Fruit fly (Drosophila melanogaster) whole organism, wandering third instar larva: Measurements from ENCODE around the gene CG42329.
A peak's percentile ranks its signal among the peaks of the same experiment; 100 is the strongest.

ENCODE experiments used
- Abd-B ChIP-seq: fragments of >200 bp; optimal IDR thresholded peaks from 2 replicates; lab custom pipeline; 2017; ENCODE audit warnings: missing biosample characterization, missing genetic modification characterization
- CG32264 ChIP-seq: fragments of 200-800 bp; sonication (Bioruptor generic); optimal IDR thresholded peaks from 2 replicates; lab custom pipeline; 2016; ENCODE audit warnings: missing biosample characterization, missing genetic modification characterization
- CG9705 ChIP-seq: fragments of 200-800 bp; sonication (Bioruptor generic); optimal IDR thresholded peaks from 2 replicates; lab custom pipeline; 2018; ENCODE audit warnings: missing biosample characterization, mild to moderate bottlenecking, missing genetic modification characterization
- CrebA ChIP-seq: fragments of 200-800 bp; sonication (Bioruptor generic); optimal IDR thresholded peaks from 2 replicates; lab custom pipeline; 2016; ENCODE audit warnings: missing biosample characterization, mild to moderate bottlenecking, missing genetic modification characterization, borderline replicate concordance
- Dfd ChIP-seq: fragments of >200 bp; optimal IDR thresholded peaks from 2 replicates; lab custom pipeline; 2017; ENCODE audit warnings: missing biosample characterization, missing genetic modification characterization
- Dif ChIP-seq: fragments of 200-275, 200-300 bp; sonication (Bioruptor generic); optimal IDR thresholded peaks from 2 replicates; lab custom pipeline; 2018; ENCODE audit warnings: missing biosample characterization, missing genetic modification characterization; ENCODE audit not compliant: partially characterized antibody
- GATAd ChIP-seq: sonication (Bioruptor generic); optimal IDR thresholded peaks from 2 replicates; lab custom pipeline; 2016; ENCODE audit warnings: missing biosample characterization, missing genetic modification characterization
- HLH106 ChIP-seq: fragments of 200-800 bp; optimal IDR thresholded peaks from 3 replicates; lab custom pipeline; 2019; ENCODE audit warnings: missing biosample characterization, mild to moderate bottlenecking, missing genetic modification characterization, moderate library complexity
- Hnf4 ChIP-seq: fragments of 200-800 bp; sonication (Bioruptor generic); optimal IDR thresholded peaks from 2 replicates; lab custom pipeline; 2016; ENCODE audit warnings: missing biosample characterization, mild to moderate bottlenecking, missing genetic modification characterization
- Hr78 ChIP-seq: fragments of >200 bp; optimal IDR thresholded peaks from 2 replicates; lab custom pipeline; 2017; ENCODE audit warnings: missing biosample characterization, missing genetic modification characterization
- Hr83 ChIP-seq: fragments of 200-300 bp; sonication (Bioruptor generic); optimal IDR thresholded peaks from 2 replicates; lab custom pipeline; 2016; ENCODE audit warnings: missing biosample characterization, mild to moderate bottlenecking, missing genetic modification characterization, moderate library complexity; ENCODE audit not compliant: poor library complexity, severe bottlenecking
- Jra ChIP-seq: sonication (Bioruptor generic); optimal IDR thresholded peaks from 2 replicates; lab custom pipeline; 2016; ENCODE audit warnings: missing biosample characterization, missing genetic modification characterization
- Mio ChIP-seq: sonication (Bioruptor generic); optimal IDR thresholded peaks from 2 replicates; lab custom pipeline; 2016; ENCODE audit warnings: missing biosample characterization, missing genetic modification characterization
- Myc ChIP-seq: fragments of >200 bp; optimal IDR thresholded peaks from 2 replicates; lab custom pipeline; 2017
- N ChIP-seq: fragments of >200 bp; optimal IDR thresholded peaks from 2 replicates; lab custom pipeline; 2018; ENCODE audit warnings: missing biosample characterization, missing external identifiers, missing genetic modification characterization
- OdsH ChIP-seq: fragments of 200-800 bp; sonication (Bioruptor generic); optimal IDR thresholded peaks from 2 replicates; lab custom pipeline; 2016; ENCODE audit warnings: missing biosample characterization, mild to moderate bottlenecking, missing genetic modification characterization
- Rel ChIP-seq, 2 experiments: fragments of 200-800 bp; sonication (Bioruptor generic) in 1 of 2; optimal IDR thresholded peaks; 2 replicates in 1 of 2; 3 replicates in 1 of 2; lab custom pipeline; 2016 to 2019; ENCODE audit warnings: mild to moderate bottlenecking in 2 of 2, missing biosample characterization in 2 of 2, missing genetic modification characterization in 2 of 2, moderate library complexity in 1 of 2
- Sp1 ChIP-seq: fragments of 200-800 bp; sonication (Bioruptor generic); optimal IDR thresholded peaks from 3 replicates; lab custom pipeline; 2019; ENCODE audit warnings: missing biosample characterization, mild to moderate bottlenecking, missing genetic modification characterization, moderate library complexity
- Vsx2 ChIP-seq: fragments of 200-300, 225-300 bp; sonication (Bioruptor generic); optimal IDR thresholded peaks from 2 replicates; lab custom pipeline; 2018; ENCODE audit warnings: missing biosample characterization, missing genetic modification characterization; ENCODE audit not compliant: partially characterized antibody
- br ChIP-seq: fragments of 200-800 bp; sonication (Bioruptor generic); optimal IDR thresholded peaks from 2 replicates; lab custom pipeline; 2016; ENCODE audit warnings: missing biosample characterization, missing genetic modification characterization
- brk ChIP-seq: fragments of 200-800 bp; sonication (Bioruptor generic); optimal IDR thresholded peaks from 2 replicates; lab custom pipeline; 2016; ENCODE audit warnings: missing biosample characterization, mild to moderate bottlenecking, missing genetic modification characterization
- dl ChIP-seq, 2 experiments: fragments of 175-275, 200-275 bp in 1 of 2; fragments of 200-275 bp in 1 of 2; sonication (Bioruptor generic); optimal IDR thresholded peaks; lab custom pipeline; 2018; ENCODE audit warnings: mild to moderate bottlenecking in 2 of 2, missing biosample characterization in 2 of 2, missing genetic modification characterization in 2 of 2, moderate library complexity in 2 of 2; ENCODE audit not compliant: partially characterized antibody in 2 of 2, insufficient read depth in 1 of 2
- dmrt93B ChIP-seq: fragments of 200-800 bp; sonication (Bioruptor generic); optimal IDR thresholded peaks from 2 replicates; lab custom pipeline; 2018; ENCODE audit warnings: missing biosample characterization, mild to moderate bottlenecking, missing genetic modification characterization
- dsf ChIP-seq: sonication (Bioruptor generic); optimal IDR thresholded peaks from 2 replicates; lab custom pipeline; 2016; ENCODE audit warnings: missing biosample characterization, missing genetic modification characterization, borderline replicate concordance
- ey ChIP-seq: fragments of 200-800 bp; sonication (Bioruptor generic); optimal IDR thresholded peaks from 2 replicates; lab custom pipeline; 2016; ENCODE audit warnings: missing biosample characterization, missing genetic modification characterization
- foxo ChIP-seq, 2 experiments: fragments of 200-800 bp; sonication (Bioruptor generic); optimal IDR thresholded peaks; 2 replicates in 1 of 2; 3 replicates in 1 of 2; lab custom pipeline; 2016 to 2017; ENCODE audit warnings: missing biosample characterization in 2 of 2, missing genetic modification characterization in 2 of 2
- fru ChIP-seq: fragments of 200-800 bp; sonication (Bioruptor generic); optimal IDR thresholded peaks from 3 replicates; lab custom pipeline; 2016; ENCODE audit warnings: missing biosample characterization, mild to moderate bottlenecking, missing genetic modification characterization
- h ChIP-seq: fragments of 200-800 bp; sonication (Bioruptor generic); optimal IDR thresholded peaks from 3 replicates; lab custom pipeline; 2016; ENCODE audit warnings: missing biosample characterization, mild to moderate bottlenecking, missing genetic modification characterization
- jim ChIP-seq: fragments of 175-275, 200-325 bp; sonication (Bioruptor generic); optimal IDR thresholded peaks from 2 replicates; lab custom pipeline; 2016; ENCODE audit warnings: missing biosample characterization, mild to moderate bottlenecking, missing genetic modification characterization
- lola ChIP-seq: fragments of >200 bp; optimal IDR thresholded peaks from 2 replicates; lab custom pipeline; 2017; ENCODE audit warnings: missing biosample characterization, missing genetic modification characterization
- pan ChIP-seq: fragments of >200 bp; optimal IDR thresholded peaks from 2 replicates; lab custom pipeline; 2017
- psq ChIP-seq: fragments of 200-800 bp; sonication (Bioruptor generic); optimal IDR thresholded peaks from 3 replicates; lab custom pipeline; 2017; ENCODE audit warnings: missing biosample characterization, mild to moderate bottlenecking, missing genetic modification characterization, moderate library complexity
- rgr ChIP-seq: fragments of 200-800 bp; sonication (Bioruptor generic); optimal IDR thresholded peaks from 3 replicates; lab custom pipeline; 2016; ENCODE audit warnings: missing biosample characterization, mild to moderate bottlenecking, missing genetic modification characterization
- sage ChIP-seq: fragments of 200-800 bp; sonication (Bioruptor generic); optimal IDR thresholded peaks from 2 replicates; lab custom pipeline; 2016; ENCODE audit warnings: missing biosample characterization, mild to moderate bottlenecking, missing genetic modification characterization
- sv ChIP-seq: fragments of 200-800 bp; sonication (Bioruptor generic); optimal IDR thresholded peaks from 3 replicates; lab custom pipeline; 2016; ENCODE audit warnings: missing biosample characterization, missing genetic modification characterization
- tai ChIP-seq: sonication (Bioruptor generic); optimal IDR thresholded peaks from 2 replicates; lab custom pipeline; 2016; ENCODE audit warnings: missing biosample characterization, missing genetic modification characterization
- usp ChIP-seq: fragments of >200 bp; optimal IDR thresholded peaks from 2 replicates; lab custom pipeline; 2017; ENCODE audit warnings: missing biosample characterization, missing genetic modification characterization
- woc ChIP-seq: sonication (Bioruptor generic); optimal IDR thresholded peaks from 2 replicates; lab custom pipeline; 2016; ENCODE audit warnings: missing biosample characterization, mild to moderate bottlenecking, missing genetic modification characterization

The CG42329 gene

dm6 chr2L:1177522-1177921, 41.6 kb upstream of the CG42329 start, which contains the start of gene CG4896:
Gene CG4896, plus strand, starts transcription at chr2L:1177690.
- TF ChIP-seq brk (no peak), Rel (GFP tag; optimal IDR thresholded peaks at IDR 0.05; lab: Kevin White, UChicago) (no peak), Rel (tag; optimal IDR thresholded peaks at IDR 0.05; lab: Kevin White, UChicago) (peak; percentile 86), Hr83 (GFP tag; lab: Kevin White, UChicago) (peak; percentile 36)

dm6 chr2L:1183799-1184198, 35.3 kb upstream of the CG42329 start, which contains the start of the genes CG5126 and Tgt:
Gene CG5126, minus strand, starts transcription at chr2L:1184020.
Gene Tgt, plus strand, starts transcription at chr2L:1184065.
- TF ChIP-seq Dif (GFP tag; lab: Kevin White, UChicago) = no peak
- no peak for TF ChIP-seq dmrt93B (GFP tag; lab: Kevin White, UChicago)
- no peak for TF ChIP-seq psq (GFP tag; lab: Kevin White, UChicago)
- TF ChIP-seq Rel (GFP tag; optimal IDR thresholded peaks at IDR 0.05; lab: Kevin White, UChicago) = no peak
- TF ChIP-seq Rel (tag; optimal IDR thresholded peaks at IDR 0.05; lab: Kevin White, UChicago) = peak; percentile 81
- TF ChIP-seq jim (GFP tag; lab: Kevin White, UChicago) = no peak
- no peak for TF ChIP-seq Mio
- no peak for TF ChIP-seq usp (GFP tag; lab: Kevin White, UChicago)

dm6 chr2L:1185642-1186497, 33.2 kb upstream of the CG42329 start, which contains the start of gene CG5001:
Gene CG5001, plus strand, starts transcription at chr2L:1185757.
- TF ChIP-seq dmrt93B (GFP tag; lab: Kevin White, UChicago) = no peak
- no peak for TF ChIP-seq Hr78 (GFP tag; lab: Kevin White, UChicago)
- no peak for TF ChIP-seq Myc (lab: Kevin White, UChicago)
- TF ChIP-seq OdsH (GFP tag; lab: Kevin White, UChicago) = peak; percentile 75
- peak; percentile 95 for TF ChIP-seq Dif (GFP tag; lab: Kevin White, UChicago)
- TF ChIP-seq Dfd (GFP tag; lab: Kevin White, UChicago) = no peak
- TF ChIP-seq br (GFP tag; lab: Kevin White, UChicago) = no peak
- TF ChIP-seq ey (GFP tag; lab: Kevin White, UChicago) = peak; percentile 62
- TF ChIP-seq sage = no peak
- TF ChIP-seq usp (GFP tag; lab: Kevin White, UChicago) = no peak
- TF ChIP-seq Rel (GFP tag; optimal IDR thresholded peaks at IDR 0.05; lab: Kevin White, UChicago) = no peak
- TF ChIP-seq Rel (tag; optimal IDR thresholded peaks at IDR 0.05; lab: Kevin White, UChicago) = peak; percentile 78
- no peak for TF ChIP-seq jim (GFP tag; lab: Kevin White, UChicago)
- no peak for TF ChIP-seq N
- no peak for TF ChIP-seq brk
- TF ChIP-seq dsf = no peak
- no peak for TF ChIP-seq CrebA (GFP tag; lab: Kevin White, UChicago)
- peak; percentile 80 for TF ChIP-seq h (GFP tag; lab: Kevin White, UChicago)
- no peak for TF ChIP-seq Hnf4 (GFP tag; lab: Kevin White, UChicago)
- TF ChIP-seq CG32264 (GFP tag; lab: Kevin White, UChicago) = peak; percentile 38
- TF ChIP-seq pan (lab: Kevin White, UChicago) = no peak
- TF ChIP-seq HLH106 (tag; lab: Kevin White, UChicago) = peak; percentile 83
- no peak for TF ChIP-seq tai (GFP tag; lab: Kevin White, UChicago)
- peak; percentile 79 for TF ChIP-seq psq (GFP tag; lab: Kevin White, UChicago)
- TF ChIP-seq dl (GFP tag; optimal IDR thresholded peaks at IDR 0.05; lab: Kevin White, UChicago; ENCODE audit: insufficient read depth in 1 of 2, partially characterized antibody in 2 of 2) = peak in 1 of 2 experiments; percentile 94
- no peak for TF ChIP-seq Vsx2 (GFP tag; lab: Kevin White, UChicago)
- no peak for TF ChIP-seq Mio
- TF ChIP-seq GATAd (GFP tag; lab: Kevin White, UChicago) = no peak
- peak; percentile 14 for TF ChIP-seq fru (GFP tag; lab: Kevin White, UChicago)
- TF ChIP-seq Sp1 (GFP tag; lab: Kevin White, UChicago) = peak; percentile 62
- TF ChIP-seq foxo (GFP tag; optimal IDR thresholded peaks at IDR 0.05; lab: Kevin White, UChicago) = peak in 1 of 2 experiments; percentile 79
- no peak for TF ChIP-seq Abd-B (GFP tag; lab: Kevin White, UChicago)
- TF ChIP-seq sv (GFP tag; lab: Kevin White, UChicago) = peak; percentile 64
- TF ChIP-seq Jra (GFP tag; lab: Kevin White, UChicago) = no peak
- no peak for TF ChIP-seq lola (GFP tag; lab: Kevin White, UChicago)
- TF ChIP-seq woc = no peak
- peak; percentile 60 for TF ChIP-seq CG9705 (GFP tag; lab: Kevin White, UChicago)
- peak; percentile 75 for TF ChIP-seq rgr
- peak; percentile 58 for TF ChIP-seq Hr83 (GFP tag; lab: Kevin White, UChicago)
